Fruit fly (Drosophila melanogaster) whole organism, pupa: ENCODE measurements around the gene Raf.
A peak's percentile ranks its signal among the peaks of the same experiment; 100 is the strongest.

Source experiments
- CG10348 ChIP-seq: fragments of 200-800 bp; sonication (Bioruptor generic); IDR thresholded peaks from 2 replicates; pipeline ENCODE4 v1.3.6; 2022; ENCODE audit warnings: missing biosample characterization, missing genetic modification characterization
- CG12605 ChIP-seq: fragments of 200-800 bp; sonication (Bioruptor generic); IDR thresholded peaks from 2 replicates; pipeline ENCODE4 v1.3.6; 2022; ENCODE audit warnings: missing biosample characterization, missing genetic modification characterization
- CG13204 ChIP-seq: fragments of 200-800 bp; sonication (Bioruptor generic); optimal IDR thresholded peaks from 2 replicates; lab custom pipeline; 2018; ENCODE audit warnings: missing biosample characterization, mild to moderate bottlenecking, missing genetic modification characterization, moderate library complexity
- CG14655 ChIP-seq: fragments of 200-800 bp; sonication (Bioruptor generic); optimal IDR thresholded peaks from 3 replicates; lab custom pipeline; 2017; ENCODE audit warnings: mild to moderate bottlenecking, missing biosample characterization, missing genetic modification reagents, missing genetic modification characterization
- CG15710 ChIP-seq: fragments of 200-800 bp; sonication (Bioruptor generic); optimal IDR thresholded peaks from 2 replicates; lab custom pipeline; 2018; ENCODE audit warnings: missing biosample characterization, mild to moderate bottlenecking, missing genetic modification characterization, moderate library complexity
- CG17806 ChIP-seq: fragments of 200-800 bp; sonication (Bioruptor generic); optimal IDR thresholded peaks from 2 replicates; lab custom pipeline; 2018; ENCODE audit warnings: missing biosample characterization, mild to moderate bottlenecking, missing genetic modification characterization, moderate library complexity
- CG32121 ChIP-seq: fragments of 200-800 bp; sonication (Bioruptor generic); IDR thresholded peaks from 2 replicates; pipeline ENCODE4 v1.3.6; 2022; ENCODE audit warnings: missing biosample characterization, missing genetic modification characterization
- CG34367 ChIP-seq: fragments of 200-800 bp; sonication (Bioruptor generic); optimal IDR thresholded peaks from 2 replicates; lab custom pipeline; 2018; ENCODE audit warnings: missing biosample characterization, mild to moderate bottlenecking, missing genetic modification characterization
- CG4496 ChIP-seq: fragments of 200-800 bp; sonication (Bioruptor generic); IDR thresholded peaks from 3 replicates; pipeline ENCODE4 v1.3.6; 2022; ENCODE audit warnings: missing biosample characterization, missing genetic modification characterization
- CG8159 ChIP-seq: fragments of 200-800 bp; sonication (Bioruptor generic); optimal IDR thresholded peaks from 3 replicates; lab custom pipeline; 2018; ENCODE audit warnings: missing biosample characterization, mild to moderate bottlenecking, missing genetic modification characterization, moderate library complexity
- CG8301 ChIP-seq: fragments of 200-800 bp; sonication (Bioruptor generic); optimal IDR thresholded peaks from 2 replicates; lab custom pipeline; 2018; ENCODE audit warnings: missing biosample characterization, mild to moderate bottlenecking, missing genetic modification characterization
- CG9948 ChIP-seq: fragments of 200-800 bp; sonication (Bioruptor generic); optimal IDR thresholded peaks from 2 replicates; lab custom pipeline; 2018; ENCODE audit warnings: missing biosample characterization, mild to moderate bottlenecking, missing genetic modification characterization, moderate library complexity
- D1 ChIP-seq: fragments of 200-800 bp; sonication (Bioruptor generic); optimal IDR thresholded peaks from 2 replicates; lab custom pipeline; 2018; ENCODE audit warnings: missing biosample characterization, mild to moderate bottlenecking, missing genetic modification characterization, moderate library complexity
- EcR ChIP-seq: fragments of 200-800 bp; sonication (Bioruptor generic); optimal IDR thresholded peaks from 3 replicates; lab custom pipeline; 2019; ENCODE audit warnings: missing biosample characterization, missing genetic modification characterization, mild to moderate bottlenecking, moderate library complexity, missing genetic modification reagents
- Ets98B ChIP-seq: fragments of 200-800 bp; sonication (Bioruptor generic); IDR thresholded peaks from 2 replicates; pipeline ENCODE4 v1.3.6; 2022; ENCODE audit warnings: missing biosample characterization, missing genetic modification characterization
- Pif1A ChIP-seq: fragments of 200-800 bp; sonication (Bioruptor generic); optimal IDR thresholded peaks from 3 replicates; lab custom pipeline; 2016; ENCODE audit warnings: missing biosample characterization, missing genetic modification characterization
- Pif1B ChIP-seq: fragments of 200-800 bp; sonication (Bioruptor generic); optimal IDR thresholded peaks from 3 replicates; lab custom pipeline; 2016; ENCODE audit warnings: missing biosample characterization, missing genetic modification characterization
- Snoo ChIP-seq: fragments of 200-800 bp; sonication (Bioruptor generic); optimal IDR thresholded peaks from 3 replicates; lab custom pipeline; 2017; ENCODE audit warnings: missing biosample characterization, mild to moderate bottlenecking, missing genetic modification characterization, inconsistent platforms
- fd96Ca ChIP-seq: fragments of 200-800 bp; sonication (Bioruptor generic); IDR thresholded peaks from 3 replicates; pipeline ENCODE4 v1.3.6; 2022; ENCODE audit warnings: missing biosample characterization, missing genetic modification characterization
- gl ChIP-seq: fragments of 200-800 bp; sonication (Bioruptor generic); optimal IDR thresholded peaks from 2 replicates; lab custom pipeline; 2018; ENCODE audit warnings: missing biosample characterization, mild to moderate bottlenecking, missing genetic modification characterization
- rn ChIP-seq: fragments of 200-800 bp; sonication (Bioruptor generic); IDR thresholded peaks from 2 replicates; pipeline ENCODE4 v1.3.6; 2022; ENCODE audit warnings: missing biosample characterization, missing genetic modification characterization

Gene Raf

dm6 chrX:2349510-2350227, 54.4 kb downstream of the Raf start:
- TF ChIP-seq CG32121 (GFP tag; lab: Robert Waterston, UW) (no peak), Ets98B (GFP tag; lab: Robert Waterston, UW) (no peak), Pif1A (no peak), CG13204 (GFP tag; lab: Kevin White, UChicago) (no peak), CG12605 (GFP tag; lab: Robert Waterston, UW) (no peak), Snoo (tag; lab: Kevin White, UChicago) (no peak), CG34367 (tag; lab: Kevin White, UChicago) (no peak), D1 (tag; lab: Kevin White, UChicago) (no peak)

- TF ChIP-seq CG17806 (tag; lab: Kevin White, UChicago) (no peak), CG13204 (GFP tag; lab: Kevin White, UChicago) (no peak), CG32121 (GFP tag; lab: Robert Waterston, UW) (peak; percentile 39; the same call in 1 of the 2 replicates), CG9948 (tag; lab: Kevin White, UChicago) (peak; percentile 3), gl (tag; lab: Kevin White, UChicago) (no peak), CG8159 (tag; lab: Kevin White, UChicago) (no peak), Pif1B (GFP tag; lab: Kevin White, UChicago) (no peak), fd96Ca (peak; percentile 67; the same call in 2 of the 3 replicates), rn (GFP tag; lab: Robert Waterston, UW) (no peak), CG12605 (GFP tag; lab: Robert Waterston, UW) (peak; percentile 42; the same call in 1 of the 2 replicates), CG4496 (GFP tag; lab: Robert Waterston, UW) (peak; percentile 80), EcR (GFP tag; lab: Kevin White, UChicago) (no peak), Ets98B (GFP tag; lab: Robert Waterston, UW) (peak; percentile 59), CG10348 (peak; percentile 21; the same call in 1 of the 2 replicates), Snoo (tag; lab: Kevin White, UChicago) (no peak), Pif1A (no peak), CG15710 (no peak), D1 (tag; lab: Kevin White, UChicago) (no peak), CG34367 (tag; lab: Kevin White, UChicago) (no peak), CG8301 (tag; lab: Kevin White, UChicago) (no peak), CG14655 (GFP tag; lab: Kevin White, UChicago) (no peak)
- TF ChIP-seq, all 21 proteins: peak for 7
Measured at dm6 chrX:2350228-2350564, 54.9 kb downstream of the Raf start.

- TF ChIP-seq CG15710 (no peak), gl (tag; lab: Kevin White, UChicago) (no peak), CG10348 (no peak), rn (GFP tag; lab: Robert Waterston, UW) (no peak), CG32121 (GFP tag; lab: Robert Waterston, UW) (no peak), CG34367 (tag; lab: Kevin White, UChicago) (no peak), Ets98B (GFP tag; lab: Robert Waterston, UW) (no peak), EcR (GFP tag; lab: Kevin White, UChicago) (no peak), fd96Ca (no peak), D1 (tag; lab: Kevin White, UChicago) (no peak), CG12605 (GFP tag; lab: Robert Waterston, UW) (no peak), Snoo (tag; lab: Kevin White, UChicago) (no peak), Pif1A (no peak)
Measured at dm6 chrX:2352819-2353218, 57.6 kb downstream of the Raf start.

dm6 chrX:2354169-2354568, 58.9 kb downstream of the Raf start:
- TF ChIP-seq CG4496 (GFP tag; lab: Robert Waterston, UW) (no peak), D1 (tag; lab: Kevin White, UChicago) (no peak), fd96Ca (no peak), CG12605 (GFP tag; lab: Robert Waterston, UW) (no peak), CG17806 (tag; lab: Kevin White, UChicago) (no peak), CG15710 (no peak), CG14655 (GFP tag; lab: Kevin White, UChicago) (no peak), CG32121 (GFP tag; lab: Robert Waterston, UW) (no peak), Pif1B (GFP tag; lab: Kevin White, UChicago) (no peak), Pif1A (no peak), CG34367 (tag; lab: Kevin White, UChicago) (no peak), CG8301 (tag; lab: Kevin White, UChicago) (no peak), gl (tag; lab: Kevin White, UChicago) (no peak), EcR (GFP tag; lab: Kevin White, UChicago) (no peak), Ets98B (GFP tag; lab: Robert Waterston, UW) (no peak), CG9948 (tag; lab: Kevin White, UChicago) (no peak), CG13204 (GFP tag; lab: Kevin White, UChicago) (no peak), rn (GFP tag; lab: Robert Waterston, UW) (no peak), CG8159 (tag; lab: Kevin White, UChicago) (no peak), CG10348 (no peak)
- TF ChIP-seq, all 21 proteins: peak for 0

- TF ChIP-seq Snoo (tag; lab: Kevin White, UChicago) (no peak), Pif1B (GFP tag; lab: Kevin White, UChicago) (no peak), CG8301 (tag; lab: Kevin White, UChicago) (no peak), CG4496 (GFP tag; lab: Robert Waterston, UW) (no peak), CG13204 (GFP tag; lab: Kevin White, UChicago) (no peak)
Measured at dm6 chrX:2355531-2355986, 60.3 kb downstream of the Raf start.
